Fruit fly (Drosophila melanogaster): ENCODE data around the gene CG1647.

Gene CG1647

dm6 chr3R:28845377-28845876 is 25.4 kb downstream of the CG1647 start (continued):
- TF ChIP-seq Doc3 (GFP tag; IDR thresholded peaks at IDR 0.05; ENCODE audit: partially characterized antibody) = no peak
- TF ChIP-seq CG10565 (GFP tag; optimal IDR thresholded peaks at IDR 0.05) = no peak
- peak in 1 of 2 experiments; percentile 13 for TF ChIP-seq crp (GFP tag; optimal IDR thresholded peaks at IDR 0.05)
- TF ChIP-seq CG15479 (GFP tag; optimal IDR thresholded peaks at IDR 0.05) = no peak
- no peak for TF ChIP-seq HmgD (GFP tag; optimal IDR thresholded peaks at IDR 0.05)
- TF ChIP-seq Awh (GFP tag; IDR thresholded peaks at IDR 0.05) = 0 out of 2 replicates have a peak, but pooled peaks have one; percentile 64
- no peak for TF ChIP-seq Bdp1 (GFP tag; optimal IDR thresholded peaks at IDR 0.05)
- no peak for TF ChIP-seq fd96Cb (tag; optimal IDR thresholded peaks at IDR 0.05)
- no peak for TF ChIP-seq CG2712 (tag; optimal IDR thresholded peaks at IDR 0.05)
- TF ChIP-seq CG11695 (GFP tag; IDR thresholded peaks at IDR 0.05) = 0 out of 3 replicates have a peak, but pooled peaks have one; percentile 12
- no peak for TF ChIP-seq hb (GFP tag; IDR thresholded peaks at IDR 0.05; ENCODE audit: partially characterized antibody)
- TF ChIP-seq grau (tag; optimal IDR thresholded peaks at IDR 0.05) = no peak
- no peak for TF ChIP-seq HmgZ (tag; optimal IDR thresholded peaks at IDR 0.05)
- no peak for TF ChIP-seq CG10959 (GFP tag; IDR thresholded peaks at IDR 0.05)
- no peak for TF ChIP-seq Meics (GFP tag; optimal IDR thresholded peaks at IDR 0.05)
- TF ChIP-seq hkb (optimal IDR thresholded peaks at IDR 0.05) = no peak
- TF ChIP-seq hkb (GFP tag; IDR thresholded peaks at IDR 0.05) = no peak; the same call in 1 of the 2 replicates
- no peak for TF ChIP-seq CG30431 (GFP tag; optimal IDR thresholded peaks at IDR 0.05)
- no peak for TF ChIP-seq gsb (GFP tag; IDR thresholded peaks at IDR 0.05)
- 0 out of 2 replicates have a peak, but pooled peaks have one; percentile 55 for TF ChIP-seq CG4360 (GFP tag; IDR thresholded peaks at IDR 0.05)
- no peak for TF ChIP-seq CG16813 (GFP tag; IDR thresholded peaks at IDR 0.05; ENCODE audit: partially characterized antibody)
- no peak for TF ChIP-seq Hmx (GFP tag; optimal IDR thresholded peaks at IDR 0.05)
- no peak for TF ChIP-seq CG3995 (GFP tag; optimal IDR thresholded peaks at IDR 0.05)
- no peak for TF ChIP-seq B-H2 (GFP tag; optimal IDR thresholded peaks at IDR 0.05)
- no peak for TF ChIP-seq CG6689 (GFP tag; IDR thresholded peaks at IDR 0.05)
- TF ChIP-seq peb (GFP tag; IDR thresholded peaks at IDR 0.05) = no peak
- TF ChIP-seq fu2 (GFP tag; optimal IDR thresholded peaks at IDR 0.05) = no peak
- no peak for TF ChIP-seq CG4730 (GFP tag; IDR thresholded peaks at IDR 0.05)
- no peak for TF ChIP-seq zfh1 (GFP tag; IDR thresholded peaks at IDR 0.05)
- no peak for TF ChIP-seq maf-S (GFP tag; optimal IDR thresholded peaks at IDR 0.05)
- no peak for TF ChIP-seq CG7786 (GFP tag; optimal IDR thresholded peaks at IDR 0.05)
- peak; percentile 97 to 98 for TF ChIP-seq insv (GFP tag; optimal IDR thresholded peaks at IDR 0.05)
- no peak for TF ChIP-seq ham (GFP tag; IDR thresholded peaks at IDR 0.05)
- no peak for TF ChIP-seq kni (GFP tag; optimal IDR thresholded peaks at IDR 0.05)
- TF ChIP-seq CG9437 (GFP tag; optimal IDR thresholded peaks at IDR 0.05) = no peak
- TF ChIP-seq rib (GFP tag; IDR thresholded peaks at IDR 0.05) = no peak
- TF ChIP-seq CG4707 (GFP tag; optimal IDR thresholded peaks at IDR 0.05) = no peak
- TF ChIP-seq CG13624 (GFP tag; optimal IDR thresholded peaks at IDR 0.05) = no peak
- no peak for TF ChIP-seq odd (GFP tag; optimal IDR thresholded peaks at IDR 0.05)
- TF ChIP-seq tgo (GFP tag; IDR thresholded peaks at IDR 0.05) = no peak
- no peak for TF ChIP-seq kah (GFP tag; optimal IDR thresholded peaks at IDR 0.05)
- TF ChIP-seq ind (GFP tag; optimal IDR thresholded peaks at IDR 0.05) = no peak
- peak; percentile 3 for TF ChIP-seq btn (GFP tag; optimal IDR thresholded peaks at IDR 0.05)
- no peak for TF ChIP-seq CG12391 (tag; optimal IDR thresholded peaks at IDR 0.05)
- TF ChIP-seq Mes4 (GFP tag; optimal IDR thresholded peaks at IDR 0.05) = peak; percentile 28
- no peak for TF ChIP-seq cas (GFP tag; IDR thresholded peaks at IDR 0.05)
- no peak for TF ChIP-seq Dref (GFP tag; IDR thresholded peaks at IDR 0.05)
- peak; percentile 10; the same call in 1 of the 2 replicates for TF ChIP-seq Atf6 (GFP tag; IDR thresholded peaks at IDR 0.05)
- no peak for TF ChIP-seq CG11085 (GFP tag; IDR thresholded peaks at IDR 0.05)
- TF ChIP-seq bsh (GFP tag; optimal IDR thresholded peaks at IDR 0.05) = peak in 1 of 2 experiments; percentile 1
- 0 out of 3 replicates have a peak, but pooled peaks have one; percentile 2 for TF ChIP-seq otp (GFP tag; IDR thresholded peaks at IDR 0.05)
- no peak for TF ChIP-seq CG17359 (tag; optimal IDR thresholded peaks at IDR 0.05)
